Fruit fly (Drosophila melanogaster): ENCODE data around the gene CG8958.

- TF ChIP-seq usp (GFP tag; optimal IDR thresholded peaks at IDR 0.05) (no peak), psq (optimal IDR thresholded peaks at IDR 0.05) (no peak), EcR (GFP tag; optimal IDR thresholded peaks at IDR 0.05) (no peak)
Measured at dm6 chrX:16102338-16103218, 19.5 kb downstream of the CG8958 start.
